Fruit fly (Drosophila melanogaster): Measurements from ENCODE around the gene dbe.
A peak's percentile ranks its signal among the peaks of the same experiment; 100 is the strongest.

The dbe gene

dm6 chr2L:856001-856400, 13.7 kb downstream of the dbe start (continued):
- peak; percentile 16 for TF ChIP-seq ey (GFP tag; optimal IDR thresholded peaks at IDR 0.05)
- TF ChIP-seq br (GFP tag; optimal IDR thresholded peaks at IDR 0.05) = peak; percentile 43
- TF ChIP-seq Abd-B (GFP tag; optimal IDR thresholded peaks at IDR 0.05) = no peak
- no peak for TF ChIP-seq brk (GFP tag; optimal IDR thresholded peaks at IDR 0.05)
- TF ChIP-seq jim (GFP tag; optimal IDR thresholded peaks at IDR 0.05) = peak; percentile 83
- TF ChIP-seq Vsx2 (GFP tag; optimal IDR thresholded peaks at IDR 0.05; ENCODE audit: partially characterized antibody) = no peak
- peak; percentile 15 for TF ChIP-seq HLH106 (tag; optimal IDR thresholded peaks at IDR 0.05)

dm6 chr2L:855052-855547, 14.6 kb downstream of the dbe start, which contains the start of gene CG13949:
Gene CG13949, plus strand, starts transcription at chr2L:855337.
- TF ChIP-seq Dif (GFP tag; optimal IDR thresholded peaks at IDR 0.05; ENCODE audit: partially characterized antibody) (no peak), Vsx2 (GFP tag; optimal IDR thresholded peaks at IDR 0.05; ENCODE audit: partially characterized antibody) (no peak), foxo (GFP tag; optimal IDR thresholded peaks at IDR 0.05) (peak in 1 of 2 experiments; percentile 61), tai (GFP tag; optimal IDR thresholded peaks at IDR 0.05) (no peak), usp (GFP tag; optimal IDR thresholded peaks at IDR 0.05) (no peak), lola (GFP tag; optimal IDR thresholded peaks at IDR 0.05) (no peak), Hnf4 (GFP tag; optimal IDR thresholded peaks at IDR 0.05) (peak; percentile 40), dmrt93B (GFP tag; optimal IDR thresholded peaks at IDR 0.05) (no peak), sv (GFP tag; optimal IDR thresholded peaks at IDR 0.05) (peak; percentile 33), CrebA (GFP tag; optimal IDR thresholded peaks at IDR 0.05; ENCODE audit: borderline replicate concordance) (no peak), pan (optimal IDR thresholded peaks at IDR 0.05) (no peak), jim (GFP tag; optimal IDR thresholded peaks at IDR 0.05) (no peak), Jra (GFP tag; optimal IDR thresholded peaks at IDR 0.05) (no peak), CG32264 (GFP tag; optimal IDR thresholded peaks at IDR 0.05) (no peak), h (GFP tag; optimal IDR thresholded peaks at IDR 0.05) (peak; percentile 47), psq (GFP tag; optimal IDR thresholded peaks at IDR 0.05) (peak; percentile 12), Sp1 (GFP tag; optimal IDR thresholded peaks at IDR 0.05) (peak; percentile 51), brk (GFP tag; optimal IDR thresholded peaks at IDR 0.05) (no peak), rgr (GFP tag; optimal IDR thresholded peaks at IDR 0.05) (peak; percentile 35), HLH106 (tag; optimal IDR thresholded peaks at IDR 0.05) (peak; percentile 47), sage (GFP tag; optimal IDR thresholded peaks at IDR 0.05) (no peak), woc (GFP tag; optimal IDR thresholded peaks at IDR 0.05) (peak; percentile 19), ey (GFP tag; optimal IDR thresholded peaks at IDR 0.05) (peak; percentile 40), Abd-B (GFP tag; optimal IDR thresholded peaks at IDR 0.05) (no peak), fru (GFP tag; optimal IDR thresholded peaks at IDR 0.05) (peak; percentile 19)

DNA sequence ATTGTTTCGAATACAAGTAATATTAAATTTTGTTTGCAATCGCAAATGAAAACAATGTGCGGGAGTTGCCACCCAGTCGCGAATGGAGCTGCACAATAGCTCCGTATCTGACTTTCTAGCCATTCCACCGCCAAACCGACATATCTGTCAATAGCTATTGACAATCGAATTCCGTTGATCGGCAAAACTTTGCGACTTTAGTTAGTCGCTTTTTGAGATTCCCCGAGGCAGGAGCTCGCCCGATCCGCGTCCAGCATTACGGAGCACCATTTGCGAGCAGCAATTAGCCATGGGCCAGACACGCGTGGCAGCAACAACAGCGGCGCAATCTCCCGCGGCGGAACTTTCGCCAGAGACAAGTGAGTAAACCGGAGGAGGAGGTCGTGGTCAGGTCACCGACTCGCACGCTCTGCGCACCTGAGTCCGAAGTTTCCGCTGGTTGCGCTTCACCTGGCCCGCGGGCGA, 17.0 kb downstream of the dbe start, which contains the start of the genes CG4291 and kraken:
TSS of gene CG4291 (minus strand) at position 84 of the 465 bp plus-strand sequence.
TSS of gene kraken (plus strand) at position 122 of the 465 bp plus-strand sequence.
- TF ChIP-seq foxo (GFP tag; optimal IDR thresholded peaks at IDR 0.05) (peak in 1 of 2 experiments; percentile 61), fru (GFP tag; optimal IDR thresholded peaks at IDR 0.05) (peak; percentile 15), CG9705 (GFP tag; optimal IDR thresholded peaks at IDR 0.05) (peak; percentile 45), Myc (optimal IDR thresholded peaks at IDR 0.05) (peak; percentile 96), jim (GFP tag; optimal IDR thresholded peaks at IDR 0.05) (no peak), sv (GFP tag; optimal IDR thresholded peaks at IDR 0.05) (peak; percentile 59), Dfd (GFP tag; optimal IDR thresholded peaks at IDR 0.05) (no peak), N (GFP tag; optimal IDR thresholded peaks at IDR 0.05) (no peak), ey (GFP tag; optimal IDR thresholded peaks at IDR 0.05) (peak; percentile 36), brk (GFP tag; optimal IDR thresholded peaks at IDR 0.05) (no peak), Hnf4 (GFP tag; optimal IDR thresholded peaks at IDR 0.05) (peak; percentile 70), Vsx2 (GFP tag; optimal IDR thresholded peaks at IDR 0.05; ENCODE audit: partially characterized antibody) (no peak), Mio (GFP tag; optimal IDR thresholded peaks at IDR 0.05) (no peak), HLH106 (tag; optimal IDR thresholded peaks at IDR 0.05) (peak; percentile 51), woc (GFP tag; optimal IDR thresholded peaks at IDR 0.05) (peak; percentile 26), OdsH (GFP tag; optimal IDR thresholded peaks at IDR 0.05) (peak; percentile 23), Hr83 (GFP tag; optimal IDR thresholded peaks at IDR 0.05; ENCODE audit: poor library complexity, severe bottlenecking) (peak; percentile 60), dl (GFP tag; optimal IDR thresholded peaks at IDR 0.05; ENCODE audit: insufficient read depth in 1 of 2, partially characterized antibody in 2 of 2) (no peak), dmrt93B (GFP tag; optimal IDR thresholded peaks at IDR 0.05) (no peak), pan (optimal IDR thresholded peaks at IDR 0.05) (no peak), rgr (GFP tag; optimal IDR thresholded peaks at IDR 0.05) (peak; percentile 66), h (GFP tag; optimal IDR thresholded peaks at IDR 0.05) (peak; percentile 74), GATAd (GFP tag; optimal IDR thresholded peaks at IDR 0.05) (no peak), Sp1 (GFP tag; optimal IDR thresholded peaks at IDR 0.05) (peak; percentile 49), Hr78 (GFP tag; optimal IDR thresholded peaks at IDR 0.05) (no peak), psq (GFP tag; optimal IDR thresholded peaks at IDR 0.05) (peak; percentile 35), br (GFP tag; optimal IDR thresholded peaks at IDR 0.05) (peak; percentile 43), Rel (GFP tag; optimal IDR thresholded peaks at IDR 0.05) (no peak), Rel (tag; optimal IDR thresholded peaks at IDR 0.05) (peak; percentile 43)

Measured in whole organism, wandering third instar larva.